Worm (Caenorhabditis elegans) whole organism, midembryonic: ENCODE measurements around the gene H35N09.2.

Experiments
- T22C8.4 ChIP-seq: fragments of 200-800 bp; sonication (Bioruptor generic); IDR thresholded peaks from 2 replicates; pipeline ENCODE4 v1.3.6; 2022; ENCODE audit warnings: missing genetic modification characterization, missing compliant biosample characterization
- cog-1 ChIP-seq: sonication (generic microtip); optimal IDR thresholded peaks from 2 replicates; lab custom pipeline; 2016; ENCODE audit warnings: missing genetic modification characterization, missing compliant biosample characterization
- flt-1 ChIP-seq: fragments of 200-800 bp; sonication (Bioruptor generic); IDR thresholded peaks from 2 replicates; pipeline ENCODE4 v1.3.6; 2022; ENCODE audit warnings: missing genetic modification characterization, missing compliant biosample characterization
- klf-2 ChIP-seq: fragments of 200-800 bp; sonication (Bioruptor generic); conservative IDR thresholded peaks from 2 replicates; pipeline ENCODE4 v1.3.6; 2022; ENCODE audit warnings: missing genetic modification reagents, missing genetic modification characterization, missing compliant biosample characterization
- med-1 ChIP-seq: sonication (generic microtip); optimal IDR thresholded peaks from 2 replicates; lab custom pipeline; 2017; ENCODE audit warnings: missing genetic modification characterization, mild to moderate bottlenecking, missing compliant biosample characterization, antibody characterized with exemption, missing genetic modification reagents; ENCODE audit not compliant: insufficient read depth
- ref-1 ChIP-seq: fragments of 200-800 bp; sonication (Bioruptor generic); conservative IDR thresholded peaks from 2 replicates; pipeline ENCODE4 v1.3.6; 2022; ENCODE audit warnings: missing genetic modification reagents, missing genetic modification characterization, missing compliant biosample characterization
- tab-1 ChIP-seq: fragments of 200-800 bp; sonication (Bioruptor generic); IDR thresholded peaks from 2 replicates; pipeline ENCODE4 v1.3.6; 2022; ENCODE audit warnings: missing genetic modification characterization, missing compliant biosample characterization
- ztf-23 ChIP-seq: fragments of 200-800 bp; sonication (Bioruptor generic); IDR thresholded peaks from 2 replicates; pipeline ENCODE4 v1.3.6; 2022; ENCODE audit warnings: missing genetic modification reagents, missing genetic modification characterization, missing compliant biosample characterization
- ztf-29 ChIP-seq: fragments of 200-800 bp; sonication (Bioruptor generic); IDR thresholded peaks from 2 replicates; pipeline ENCODE4 v1.3.6; 2022; ENCODE audit warnings: missing genetic modification reagents, missing genetic modification characterization, missing compliant biosample characterization

Gene H35N09.2

DNA sequence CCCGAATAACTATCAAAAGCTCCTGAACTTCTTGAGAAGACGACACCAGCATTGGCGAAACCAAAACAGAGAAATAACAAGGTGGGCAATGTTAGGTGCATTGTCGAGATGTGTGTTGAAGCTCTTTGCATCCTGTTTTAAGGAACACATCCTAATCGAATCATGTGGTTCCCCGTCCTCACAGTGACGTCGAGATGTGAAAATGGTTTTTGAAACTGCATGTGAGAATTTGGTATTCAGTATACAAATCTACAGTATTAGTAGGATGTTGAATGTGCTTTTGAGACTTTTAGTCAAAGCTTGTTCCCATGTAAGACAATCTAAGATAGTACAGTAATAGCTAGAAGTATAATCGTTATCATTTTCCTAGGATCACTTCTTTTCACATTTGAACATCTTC lies 7.2 kb downstream of the H35N09.2 start, which contains the start of gene F18E9.7:
TSS of gene F18E9.7 (minus strand) at position 101 of the 400 bp plus-strand sequence.
- TF ChIP-seq cog-1 (tag; lab: Kevin White, UChicago) (no peak), flt-1 (no peak), T22C8.4 (GFP tag; lab: Robert Waterston, UW) (no peak), ztf-29 (GFP tag; lab: Robert Waterston, UW) (no peak), med-1 (GFP tag; lab: Kevin White, UChicago) (no peak), klf-2 (GFP tag; lab: Robert Waterston, UW) (no peak), tab-1 (GFP tag; lab: Robert Waterston, UW) (no peak), ztf-23 (GFP tag; lab: Robert Waterston, UW) (no peak), ref-1 (no peak)

- TF ChIP-seq ztf-23 (GFP tag; lab: Robert Waterston, UW) (no peak), klf-2 (GFP tag; lab: Robert Waterston, UW) (no peak), ztf-29 (GFP tag; lab: Robert Waterston, UW) (no peak), tab-1 (GFP tag; lab: Robert Waterston, UW) (no peak), flt-1 (no peak), med-1 (GFP tag; lab: Kevin White, UChicago) (no peak)
These were observed 12.0 kb downstream of the H35N09.2 start, which contains the start of gene nlp-7 for ce11 chrX:8592881-8593280. Gene nlp-7, plus strand, starts transcription at chrX:8593181.

- no peak for TF ChIP-seq T22C8.4 (GFP tag; lab: Robert Waterston, UW)
- no peak for TF ChIP-seq cog-1 (tag; lab: Kevin White, UChicago)
- TF ChIP-seq med-1 (GFP tag; lab: Kevin White, UChicago), result no peak
- TF ChIP-seq ztf-23 (GFP tag; lab: Robert Waterston, UW), result no peak
- TF ChIP-seq tab-1 (GFP tag; lab: Robert Waterston, UW), result no peak
- TF ChIP-seq ref-1, result no peak
- no peak for TF ChIP-seq flt-1
These were observed 19.0 kb downstream of the H35N09.2 start, which contains the start of gene F18E9.3 for ce11 chrX:8585837-8586236. Gene F18E9.3, plus strand, starts transcription at chrX:8586147.

DNA sequence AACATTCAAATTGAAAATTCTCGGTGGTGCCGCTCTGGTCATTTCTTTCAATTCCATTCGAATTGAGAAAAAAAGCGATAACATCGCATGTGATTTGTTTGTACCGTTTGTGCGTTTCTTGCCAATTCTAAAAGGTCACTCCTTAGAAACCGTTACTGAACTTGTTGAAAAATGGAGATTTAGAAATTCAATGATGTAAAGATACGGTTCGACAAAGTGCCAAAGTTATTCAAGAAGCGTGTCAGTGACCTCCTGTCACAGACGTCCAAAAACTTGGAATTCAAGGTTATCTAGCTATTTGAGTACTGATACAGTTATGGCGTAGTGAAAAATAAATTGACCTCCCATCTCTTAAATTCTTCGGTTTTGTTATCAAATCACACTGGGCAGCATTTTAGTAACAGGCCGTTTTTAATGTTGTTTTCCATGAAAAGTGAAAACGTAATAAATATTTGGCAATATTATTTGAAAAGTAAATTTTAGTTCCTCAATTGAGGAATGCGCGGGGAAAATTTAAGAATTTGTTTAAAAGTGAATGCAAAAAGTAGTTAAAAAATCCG lies 20.0 kb downstream of the H35N09.2 start:
- no peak for TF ChIP-seq med-1 (GFP tag; lab: Kevin White, UChicago)
- TF ChIP-seq T22C8.4 (GFP tag; lab: Robert Waterston, UW), result no peak
- TF ChIP-seq klf-2 (GFP tag; lab: Robert Waterston, UW), result no peak
- no peak for TF ChIP-seq ztf-29 (GFP tag; lab: Robert Waterston, UW)

DNA sequence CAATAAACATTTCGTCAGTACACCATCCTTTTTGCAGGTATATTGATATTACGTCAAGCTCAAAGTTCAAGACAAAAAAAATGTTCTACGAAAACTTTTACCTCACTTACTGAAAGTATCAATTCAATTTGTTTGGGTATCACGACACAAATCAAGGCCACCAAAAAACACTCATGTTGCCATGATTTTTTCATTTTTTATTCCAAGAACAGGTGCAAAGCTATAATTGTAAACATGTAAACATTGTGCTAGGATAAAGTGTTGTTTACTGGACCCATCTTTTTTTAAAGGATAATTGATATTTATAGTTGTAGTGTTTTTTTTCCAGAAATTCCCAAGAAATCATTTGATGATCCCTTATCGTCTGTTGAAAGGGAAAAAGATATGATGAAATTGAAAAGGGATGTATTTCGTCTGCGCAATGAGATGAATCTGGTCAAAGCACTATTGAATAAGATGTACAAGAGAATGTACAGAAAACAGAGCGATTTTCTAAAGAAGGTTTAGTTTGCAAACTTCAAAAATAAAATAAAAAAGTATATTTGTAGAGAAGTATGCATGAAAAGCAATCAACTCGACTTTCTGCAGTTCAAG lies 22.0 kb downstream of the H35N09.2 start:
- TF ChIP-seq cog-1 (tag; lab: Kevin White, UChicago), result no peak
- TF ChIP-seq T22C8.4 (GFP tag; lab: Robert Waterston, UW), result no peak
- no peak for TF ChIP-seq med-1 (GFP tag; lab: Kevin White, UChicago)
- no peak for TF ChIP-seq tab-1 (GFP tag; lab: Robert Waterston, UW)
- no peak for TF ChIP-seq ref-1
- no peak for TF ChIP-seq klf-2 (GFP tag; lab: Robert Waterston, UW)

ce11 chrX:8581447-8581846 lies 23.4 kb downstream of the H35N09.2 start, which contains the start of gene F18E9.8:
Gene F18E9.8, minus strand, starts transcription at chrX:8581547.
- TF ChIP-seq ztf-23 (GFP tag; lab: Robert Waterston, UW), result no peak

DNA sequence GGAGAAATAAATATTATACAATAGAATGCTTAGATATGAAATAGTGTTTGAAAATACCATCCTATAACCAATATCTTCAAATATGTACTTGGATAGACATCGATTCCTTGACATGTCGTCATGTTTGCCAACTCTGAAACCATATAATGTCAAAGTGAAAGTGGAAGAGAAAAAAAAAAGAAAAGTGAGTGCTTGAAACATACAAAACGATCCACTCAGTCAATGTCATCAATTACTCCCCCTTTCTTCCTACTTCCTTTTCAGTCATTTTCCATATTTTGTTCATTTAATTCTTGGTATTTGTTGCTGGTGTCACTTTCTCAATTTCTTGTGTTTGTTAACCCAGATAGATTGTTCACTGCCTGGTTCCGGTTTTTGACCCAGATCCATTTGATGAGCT lies 24.6 kb downstream of the H35N09.2 start, which contains the start of gene F18E9.4:
TSS of gene F18E9.4 (plus strand) at position 301 of the 400 bp plus-strand sequence.
- TF ChIP-seq ztf-23 (GFP tag; lab: Robert Waterston, UW), result no peak
- TF ChIP-seq cog-1 (tag; lab: Kevin White, UChicago), result no peak
- TF ChIP-seq flt-1, result no peak
- no peak for TF ChIP-seq klf-2 (GFP tag; lab: Robert Waterston, UW)
- no peak for TF ChIP-seq ztf-29 (GFP tag; lab: Robert Waterston, UW)
- no peak for TF ChIP-seq ref-1
- TF ChIP-seq T22C8.4 (GFP tag; lab: Robert Waterston, UW), result no peak
- TF ChIP-seq tab-1 (GFP tag; lab: Robert Waterston, UW), result no peak

ce11 chrX:8570997-8571517 lies 33.8 kb downstream of the H35N09.2 start, which contains the start of gene jmjd-3.1:
Gene jmjd-3.1, plus strand, starts transcription at chrX:8571047.
- TF ChIP-seq ref-1 (no peak), tab-1 (GFP tag; lab: Robert Waterston, UW) (no peak), ztf-29 (GFP tag; lab: Robert Waterston, UW) (no peak), klf-2 (GFP tag; lab: Robert Waterston, UW) (no peak), T22C8.4 (GFP tag; lab: Robert Waterston, UW) (no peak), flt-1 (no peak), ztf-23 (GFP tag; lab: Robert Waterston, UW) (no peak), med-1 (GFP tag; lab: Kevin White, UChicago) (no peak), cog-1 (tag; lab: Kevin White, UChicago) (no peak)

DNA sequence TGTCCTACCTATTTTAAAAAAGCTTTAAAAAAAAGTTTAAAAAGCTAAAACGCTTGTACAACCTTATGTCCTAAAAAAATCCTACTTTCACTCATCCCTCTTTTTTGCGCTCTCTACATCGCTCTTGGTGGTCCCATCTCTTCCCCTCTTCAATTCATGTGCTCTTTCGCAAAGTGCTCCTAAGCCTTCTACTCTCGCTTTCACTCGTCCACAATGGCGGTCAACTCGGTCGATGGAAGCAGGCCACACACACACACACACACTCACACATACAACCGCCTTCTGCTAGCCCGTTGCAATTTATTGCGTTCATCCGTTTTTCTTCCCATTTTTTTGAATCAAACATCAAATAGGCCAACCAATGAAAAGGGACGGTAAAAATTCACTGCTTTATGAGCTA lies 35.7 kb downstream of the H35N09.2 start:
- TF ChIP-seq ref-1, result no peak
- no peak for TF ChIP-seq ztf-23 (GFP tag; lab: Robert Waterston, UW)
- no peak for TF ChIP-seq klf-2 (GFP tag; lab: Robert Waterston, UW)
- TF ChIP-seq ztf-29 (GFP tag; lab: Robert Waterston, UW), result no peak
- TF ChIP-seq T22C8.4 (GFP tag; lab: Robert Waterston, UW), result no peak
- no peak for TF ChIP-seq cog-1 (tag; lab: Kevin White, UChicago)
- TF ChIP-seq med-1 (GFP tag; lab: Kevin White, UChicago), result no peak
- TF ChIP-seq flt-1, result no peak; the same call in 1 of the 2 replicates
